Worm (Caenorhabditis elegans) whole organism, L1 larva: Measurements from ENCODE around the gene F26A10.2.
A peak's percentile ranks its signal among the peaks of the same experiment; 100 is the strongest.

Source experiments
- C04F5.9 ChIP-seq: sonication (generic microtip); optimal IDR thresholded peaks from 2 replicates; lab custom pipeline; 2016; ENCODE audit warnings: missing genetic modification characterization, missing compliant biosample characterization
- C16A3.4 ChIP-seq: fragments of 150-350 bp; optimal IDR thresholded peaks from 2 replicates; lab custom pipeline; 2014; ENCODE audit warnings: missing biosample characterization, missing genetic modification characterization
- Y116A8C.19 ChIP-seq: sonication (generic microtip); optimal IDR thresholded peaks from 2 replicates; lab custom pipeline; 2016; ENCODE audit warnings: missing compliant biosample characterization, missing genetic modification characterization, borderline replicate concordance
- aha-1 ChIP-seq: fragments of 150-350 bp; optimal IDR thresholded peaks from 2 replicates; lab custom pipeline; 2014; ENCODE audit warnings: missing biosample characterization, missing genetic modification characterization
- alr-1 ChIP-seq: fragments of 200-800 bp; sonication (Bioruptor generic); optimal IDR thresholded peaks from 2 replicates; lab custom pipeline; 2018; ENCODE audit warnings: borderline replicate concordance, mild to moderate bottlenecking, missing genetic modification characterization, missing compliant biosample characterization
- ama-1 ChIP-seq: fragments of 150-350 bp; optimal IDR thresholded peaks from 2 replicates; lab custom pipeline; 2014
- blmp-1 ChIP-seq: fragments of 150-350 bp; optimal IDR thresholded peaks from 2 replicates; lab custom pipeline; 2014; ENCODE audit warnings: missing biosample characterization, missing genetic modification characterization
- ceh-88 ChIP-seq: fragments of 200-800 bp; sonication (Bioruptor generic); IDR thresholded peaks from 2 replicates; pipeline ENCODE4 v1.3.6; 2022; ENCODE audit warnings: missing genetic modification characterization, missing compliant biosample characterization
- dsc-1 ChIP-seq: sonication (generic microtip); optimal IDR thresholded peaks from 2 replicates; lab custom pipeline; 2016; ENCODE audit warnings: mild to moderate bottlenecking, missing genetic modification characterization, missing compliant biosample characterization
- efl-1 ChIP-seq, 4 experiments: fragments of 150-350 bp; optimal IDR thresholded peaks in 3 of 4; peaks in 1 of 4; 1 replicate in 1 of 4; 2 replicates in 3 of 4; lab custom pipeline; 2014; ENCODE audit warnings: missing biosample characterization in 2 of 4, missing genetic modification characterization in 2 of 4, missing genetic modification reagents in 2 of 4
- efl-3 ChIP-seq: fragments of 200-800 bp; sonication (Bioruptor generic); optimal IDR thresholded peaks from 2 replicates; lab custom pipeline; 2018; ENCODE audit warnings: mild to moderate bottlenecking, missing genetic modification characterization, missing compliant biosample characterization
- egl-13 ChIP-seq: sonication (generic microtip); optimal IDR thresholded peaks from 2 replicates; lab custom pipeline; 2016; ENCODE audit warnings: missing genotype, missing genetic modification reagents, missing genetic modification characterization, missing compliant biosample characterization
- elt-2 ChIP-seq: sonication (generic microtip); optimal IDR thresholded peaks from 2 replicates; lab custom pipeline; 2016; ENCODE audit warnings: missing genetic modification characterization, mild to moderate bottlenecking, inconsistent platforms, missing compliant biosample characterization, missing genetic modification reagents
- elt-3 ChIP-seq, 6 experiments: fragments of 150-350 bp in 1 of 6; sonication (generic microtip); optimal IDR thresholded peaks; 2 replicates each; lab custom pipeline; 2017 to 2018; ENCODE audit warnings: missing biosample characterization in 6 of 6, missing genetic modification characterization in 6 of 6, inconsistent platforms in 1 of 6
- ets-5 ChIP-seq: fragments of 200-800 bp; sonication (Bioruptor generic); IDR thresholded peaks from 2 replicates; pipeline ENCODE4 v1.3.6; 2022; ENCODE audit warnings: missing genetic modification characterization, missing compliant biosample characterization
- fkh-10 ChIP-seq: sonication (generic microtip); optimal IDR thresholded peaks from 2 replicates; lab custom pipeline; 2017; ENCODE audit warnings: missing biosample characterization, missing genetic modification reagents, missing genetic modification characterization
- hlh-4 ChIP-seq: sonication (generic microtip); optimal IDR thresholded peaks from 2 replicates; lab custom pipeline; 2016; ENCODE audit warnings: mild to moderate bottlenecking, missing genetic modification characterization, missing compliant biosample characterization
- irx-1 ChIP-seq: sonication (generic microtip); optimal IDR thresholded peaks from 2 replicates; lab custom pipeline; 2016; ENCODE audit warnings: missing genetic modification characterization, missing compliant biosample characterization
- jun-1 ChIP-seq: fragments of 150-350 bp; optimal IDR thresholded peaks from 2 replicates; lab custom pipeline; 2014; ENCODE audit warnings: missing biosample characterization, missing genetic modification reagents, missing genetic modification characterization
- lin-13 ChIP-seq: fragments of 150-350 bp; optimal IDR thresholded peaks from 2 replicates; lab custom pipeline; 2014; ENCODE audit warnings: missing biosample characterization, missing genetic modification reagents, missing genetic modification characterization
- lin-14 ChIP-seq: fragments of 200-800 bp; sonication (Bioruptor generic); optimal IDR thresholded peaks from 2 replicates; lab custom pipeline; 2018; ENCODE audit warnings: mild to moderate bottlenecking, missing genetic modification characterization, moderate library complexity, missing compliant biosample characterization
- lin-15B ChIP-seq: fragments of 150-350 bp; sonication (generic microtip); optimal IDR thresholded peaks from 3 replicates; lab custom pipeline; 2014; ENCODE audit warnings: missing biosample characterization, missing genetic modification characterization
- lin-35 ChIP-seq, 2 experiments: fragments of 150-350 bp; optimal IDR thresholded peaks; 2 replicates each; lab custom pipeline; 2014; ENCODE audit warnings: missing biosample characterization in 2 of 2, missing genetic modification characterization in 2 of 2, missing genetic modification reagents in 2 of 2
- lsy-2 ChIP-seq, 2 experiments: fragments of 150-350 bp; optimal IDR thresholded peaks; 2 replicates each; lab custom pipeline; 2014; ENCODE audit warnings: missing biosample characterization in 2 of 2, missing genetic modification characterization in 2 of 2
- mab-9 ChIP-seq: fragments of 200-800 bp; sonication (Bioruptor generic); IDR thresholded peaks from 2 replicates; pipeline ENCODE4 v1.3.6; 2022; ENCODE audit warnings: missing genetic modification reagents, missing genetic modification characterization, missing compliant biosample characterization
- mdl-1 ChIP-seq, 2 experiments: fragments of 150-350 bp; optimal IDR thresholded peaks; 2 replicates each; lab custom pipeline; 2014 to 2017; ENCODE audit warnings: missing biosample characterization in 2 of 2, missing genetic modification characterization in 2 of 2, inconsistent platforms in 1 of 2
- mep-1 ChIP-seq: fragments of 150-350 bp; optimal IDR thresholded peaks from 2 replicates; lab custom pipeline; 2014; ENCODE audit warnings: missing biosample characterization, missing genetic modification characterization
- nhr-11 ChIP-seq: fragments of 150-350 bp; optimal IDR thresholded peaks from 2 replicates; lab custom pipeline; 2014; ENCODE audit warnings: missing biosample characterization, missing genetic modification characterization
- nhr-20 ChIP-seq: sonication (generic microtip); optimal IDR thresholded peaks from 2 replicates; lab custom pipeline; 2016; ENCODE audit warnings: mild to moderate bottlenecking, missing genetic modification characterization, missing compliant biosample characterization
- nhr-28 ChIP-seq: fragments of 150-350 bp; optimal IDR thresholded peaks from 2 replicates; lab custom pipeline; 2014; ENCODE audit warnings: missing biosample characterization, missing genetic modification characterization
- nhr-47 ChIP-seq: sonication (generic microtip); optimal IDR thresholded peaks from 2 replicates; lab custom pipeline; 2016; ENCODE audit warnings: mild to moderate bottlenecking, missing genetic modification characterization, moderate library complexity, missing compliant biosample characterization
- nhr-71 ChIP-seq: sonication (generic microtip); optimal IDR thresholded peaks from 2 replicates; lab custom pipeline; 2016; ENCODE audit warnings: mild to moderate bottlenecking, missing genetic modification characterization, moderate library complexity, missing compliant biosample characterization
- nhr-76 ChIP-seq: sonication (generic microtip); optimal IDR thresholded peaks from 2 replicates; lab custom pipeline; 2017; ENCODE audit warnings: missing biosample characterization, missing genetic modification characterization
- nhr-85 ChIP-seq: sonication (generic microtip); peaks from one replicate; lab custom pipeline; 2016; ENCODE audit warnings: missing genetic modification characterization, inconsistent platforms, missing compliant biosample characterization
- nhr-90 ChIP-seq: sonication (generic microtip); optimal IDR thresholded peaks from 2 replicates; lab custom pipeline; 2016; ENCODE audit warnings: mild to moderate bottlenecking, missing genetic modification characterization, missing compliant biosample characterization; ENCODE audit not compliant: poor library complexity
- pqm-1 ChIP-seq: sonication (generic microtip); optimal IDR thresholded peaks from 3 replicates; lab custom pipeline; 2017; ENCODE audit warnings: missing biosample characterization, missing genetic modification characterization
- rnt-1 ChIP-seq: sonication (generic microtip); optimal IDR thresholded peaks from 2 replicates; lab custom pipeline; 2016; ENCODE audit warnings: mild to moderate bottlenecking, missing genetic modification characterization, moderate library complexity, missing compliant biosample characterization
- snu-23 ChIP-seq: sonication (generic microtip); optimal IDR thresholded peaks from 2 replicates; lab custom pipeline; 2016; ENCODE audit warnings: missing genetic modification characterization, missing compliant biosample characterization
- sox-4 ChIP-seq: sonication (generic microtip); optimal IDR thresholded peaks from 2 replicates; lab custom pipeline; 2016; ENCODE audit warnings: missing genetic modification characterization, missing compliant biosample characterization
- tbx-2 ChIP-seq: sonication (generic microtip); optimal IDR thresholded peaks from 2 replicates; lab custom pipeline; 2016; ENCODE audit warnings: missing genetic modification characterization, missing compliant biosample characterization
- unc-86 ChIP-seq: sonication (generic microtip); optimal IDR thresholded peaks from 2 replicates; lab custom pipeline; 2016; ENCODE audit warnings: missing genetic modification characterization, missing compliant biosample characterization
- zip-4 ChIP-seq: fragments of 200-800 bp; sonication (Bioruptor generic); optimal IDR thresholded peaks from 2 replicates; lab custom pipeline; 2018; ENCODE audit warnings: mild to moderate bottlenecking, missing genetic modification characterization, moderate library complexity, missing compliant biosample characterization
- ztf-4 ChIP-seq: fragments of 150-350 bp; optimal IDR thresholded peaks from 2 replicates; lab custom pipeline; 2014; ENCODE audit warnings: missing biosample characterization, missing genetic modification characterization

F26A10.2 gene

ce11 chrX:7586588-7586987 is 58.6 kb downstream of the F26A10.2 start (continued):
- no peak for TF ChIP-seq aha-1
- TF ChIP-seq nhr-11, result no peak
- TF ChIP-seq ets-5 (GFP tag; lab: Robert Waterston, UW), result no peak
- TF ChIP-seq lin-35 (GFP tag; optimal IDR thresholded peaks at IDR 0.05; lab: Kevin White, UChicago), result no peak
- TF ChIP-seq mdl-1 (tag; optimal IDR thresholded peaks at IDR 0.05; lab: Kevin White, UChicago), result no peak
- TF ChIP-seq snu-23 (GFP tag; lab: Kevin White, UChicago), result peak; percentile 23
- TF ChIP-seq hlh-4 (tag; lab: Kevin White, UChicago), result no peak
- TF ChIP-seq nhr-28 (tag; lab: Kevin White, UChicago), result no peak
- TF ChIP-seq nhr-71 (tag; lab: Kevin White, UChicago), result peak; percentile 56
- TF ChIP-seq blmp-1 (tag; lab: Kevin White, UChicago), result peak; percentile 68
- no peak for TF ChIP-seq dsc-1 (tag; lab: Kevin White, UChicago)
- no peak for TF ChIP-seq zip-4
- no peak for TF ChIP-seq egl-13 (tag; lab: Kevin White, UChicago)
- TF ChIP-seq C16A3.4 (tag; lab: Kevin White, UChicago), result no peak
- TF ChIP-seq nhr-47, result peak; percentile 6
- no peak for TF ChIP-seq fkh-10 (GFP tag; lab: Kevin White, UChicago)
- TF ChIP-seq nhr-20, result peak; percentile 54
- TF ChIP-seq ztf-4 (tag; lab: Kevin White, UChicago), result no peak
- TF ChIP-seq mep-1, result peak; percentile 39
- no peak for TF ChIP-seq lin-15B (tag; lab: Kevin White, UChicago)
- TF ChIP-seq ama-1 (lab: Kevin White, UChicago), result no peak
- peak; percentile 88 for TF ChIP-seq nhr-85
- TF ChIP-seq irx-1 (tag; lab: Kevin White, UChicago), result no peak
- TF ChIP-seq Y116A8C.19 (tag; lab: Kevin White, UChicago), result no peak
- TF ChIP-seq elt-3 (tag; optimal IDR thresholded peaks at IDR 0.05; lab: Kevin White, UChicago), result peak in 1 of 6 experiments; percentile 12
- no peak for TF ChIP-seq lin-13
- TF ChIP-seq alr-1 (tag; lab: Kevin White, UChicago), result no peak
- TF ChIP-seq lsy-2 (tag; optimal IDR thresholded peaks at IDR 0.05; lab: Kevin White, UChicago), result no peak
- TF ChIP-seq pqm-1 (tag; lab: Kevin White, UChicago), result no peak
- TF ChIP-seq mab-9 (GFP tag; lab: Robert Waterston, UW), result no peak
- TF ChIP-seq ceh-88 (GFP tag; lab: Robert Waterston, UW), result no peak
- no peak for TF ChIP-seq rnt-1 (tag; lab: Kevin White, UChicago)
- no peak for TF ChIP-seq sox-4 (tag; lab: Kevin White, UChicago)
- no peak for TF ChIP-seq C04F5.9

DNA sequence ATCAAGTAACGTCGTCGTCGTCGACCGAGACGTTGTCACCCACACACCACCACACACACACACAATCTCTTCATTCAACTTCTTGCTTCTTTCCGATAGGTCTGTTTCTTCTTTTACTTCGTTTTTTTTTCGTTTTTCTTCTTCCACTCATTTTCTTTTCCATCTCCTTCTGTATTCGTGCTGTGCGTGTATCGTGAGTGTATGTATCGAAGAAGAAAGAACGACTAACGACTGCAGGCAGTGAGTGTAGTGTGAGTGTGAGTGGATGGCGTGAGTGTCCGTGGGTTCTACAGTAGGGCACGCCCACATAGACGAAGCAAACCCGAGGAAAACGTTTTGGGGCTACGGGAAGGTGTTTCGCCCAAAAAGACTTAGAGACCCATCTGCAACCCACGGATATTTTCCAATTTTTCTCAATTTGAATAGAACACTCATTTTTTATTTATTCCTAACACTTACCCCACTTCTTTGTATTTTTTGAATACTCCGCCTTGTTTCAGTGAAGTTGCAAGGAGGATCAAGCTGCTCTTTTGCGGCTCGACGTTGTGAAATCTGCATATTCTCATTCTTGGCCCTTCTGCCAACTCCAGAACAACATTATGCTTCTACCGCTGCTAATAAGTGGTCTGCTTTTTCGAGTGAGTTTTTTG is 59.5 kb downstream of the F26A10.2 start, which contains the start of gene adt-2:
Gene adt-2, plus strand, starts transcription at position 600 of the 650 bp plus-strand sequence.
- TF ChIP-seq elt-2 (tag; lab: Kevin White, UChicago), result no peak
- TF ChIP-seq lin-14 (GFP tag; lab: Kevin White, UChicago), result peak; percentile 54
- peak; percentile 32 for TF ChIP-seq nhr-90 (tag; lab: Kevin White, UChicago)
- TF ChIP-seq nhr-85, result peak; percentile 86
- peak; percentile 43 for TF ChIP-seq nhr-20
- TF ChIP-seq Y116A8C.19 (tag; lab: Kevin White, UChicago), result no peak
- no peak for TF ChIP-seq jun-1 (tag; lab: Kevin White, UChicago)
- TF ChIP-seq C16A3.4 (tag; lab: Kevin White, UChicago), result peak; percentile 43
- TF ChIP-seq nhr-71 (tag; lab: Kevin White, UChicago), result peak; percentile 31
- TF ChIP-seq lin-35 (GFP tag; optimal IDR thresholded peaks at IDR 0.05; lab: Kevin White, UChicago), result peak in 1 of 2 experiments; percentile 51
- no peak for TF ChIP-seq efl-1 (optimal IDR thresholded peaks at IDR 0.05; lab: Kevin White, UChicago)
- peak in 1 of 2 experiments; percentile 42 for TF ChIP-seq efl-1 (GFP tag; optimal IDR thresholded peaks at IDR 0.05 in 1 of 2; lab: Kevin White, UChicago)
- peak; percentile 92 for TF ChIP-seq blmp-1 (tag; lab: Kevin White, UChicago)
- TF ChIP-seq sox-4 (tag; lab: Kevin White, UChicago), result no peak
- TF ChIP-seq nhr-76 (tag; lab: Kevin White, UChicago), result no peak
- TF ChIP-seq tbx-2 (tag; lab: Kevin White, UChicago), result peak; percentile 19
- TF ChIP-seq efl-3 (GFP tag; lab: Kevin White, UChicago), result no peak
- peak in 1 of 2 experiments; percentile 29 for TF ChIP-seq mdl-1 (tag; optimal IDR thresholded peaks at IDR 0.05; lab: Kevin White, UChicago)
- peak; percentile 20 to 74 for TF ChIP-seq lsy-2 (tag; optimal IDR thresholded peaks at IDR 0.05; lab: Kevin White, UChicago)
- peak in 5 of 6 experiments; percentile 6 to 74 (median 54) for TF ChIP-seq elt-3 (tag; optimal IDR thresholded peaks at IDR 0.05; lab: Kevin White, UChicago)
- peak; percentile 69 for TF ChIP-seq snu-23 (GFP tag; lab: Kevin White, UChicago)
- TF ChIP-seq mep-1, result peak; percentile 52
- no peak for TF ChIP-seq unc-86
